Worm (Caenorhabditis elegans) whole organism, late embryonic: ENCODE data around the gene cdk-1.

Source experiments
- C08G9.2 ChIP-seq: sonication (generic microtip); optimal IDR thresholded peaks from 2 replicates; lab custom pipeline; 2016; ENCODE audit warnings: mild to moderate bottlenecking, missing genetic modification characterization, moderate library complexity, missing compliant biosample characterization
- T23F11.4 ChIP-seq: fragments of 200-800 bp; sonication (Bioruptor generic); optimal IDR thresholded peaks from 2 replicates; lab custom pipeline; 2018; ENCODE audit warnings: mild to moderate bottlenecking, missing genetic modification characterization, missing compliant biosample characterization
- ama-1 ChIP-seq: fragments of 150-350 bp; optimal IDR thresholded peaks from 2 replicates; lab custom pipeline; 2014
- ceh-19 ChIP-seq: fragments of 200-800 bp; sonication (Bioruptor generic); optimal IDR thresholded peaks from 2 replicates; lab custom pipeline; 2018; ENCODE audit warnings: mild to moderate bottlenecking, missing genetic modification characterization, missing compliant biosample characterization
- ceh-22 ChIP-seq: sonication (generic microtip); optimal IDR thresholded peaks from 2 replicates; lab custom pipeline; 2017; ENCODE audit warnings: missing biosample characterization, missing genetic modification characterization
- ceh-24 ChIP-seq: sonication (generic microtip); optimal IDR thresholded peaks from 2 replicates; lab custom pipeline; 2016; ENCODE audit warnings: mild to moderate bottlenecking, missing genetic modification characterization, missing compliant biosample characterization
- ceh-34 ChIP-seq: sonication (generic microtip); optimal IDR thresholded peaks from 2 replicates; lab custom pipeline; 2016; ENCODE audit warnings: mild to moderate bottlenecking, missing genetic modification characterization, missing compliant biosample characterization
- ceh-48 ChIP-seq: sonication (generic microtip); optimal IDR thresholded peaks from 2 replicates; lab custom pipeline; 2016; ENCODE audit warnings: missing genetic modification characterization, inconsistent platforms, missing compliant biosample characterization
- ceh-6 ChIP-seq: fragments of 200-800 bp; sonication (Bioruptor generic); optimal IDR thresholded peaks from 2 replicates; lab custom pipeline; 2018; ENCODE audit warnings: mild to moderate bottlenecking, missing genetic modification characterization, missing compliant biosample characterization
- che-1 ChIP-seq: sonication (generic microtip); optimal IDR thresholded peaks from 2 replicates; lab custom pipeline; 2016; ENCODE audit warnings: mild to moderate bottlenecking, missing genetic modification characterization, missing compliant biosample characterization
- dmd-4 ChIP-seq: sonication (generic microtip); optimal IDR thresholded peaks from 2 replicates; lab custom pipeline; 2016; ENCODE audit warnings: borderline replicate concordance, missing genetic modification characterization, missing compliant biosample characterization
- elt-2 ChIP-seq: sonication (generic microtip); optimal IDR thresholded peaks from 2 replicates; lab custom pipeline; 2016; ENCODE audit warnings: missing genetic modification reagents, missing genetic modification characterization, missing compliant biosample characterization
- elt-4 ChIP-seq: sonication (generic microtip); optimal IDR thresholded peaks from 2 replicates; lab custom pipeline; 2016; ENCODE audit warnings: missing genetic modification characterization, missing compliant biosample characterization
- eyg-1 ChIP-seq: sonication (generic microtip); optimal IDR thresholded peaks from 2 replicates; lab custom pipeline; 2016; ENCODE audit warnings: missing genotype, missing genetic modification characterization, missing compliant biosample characterization
- fax-1 ChIP-seq: sonication (generic microtip); optimal IDR thresholded peaks from 2 replicates; lab custom pipeline; 2016; ENCODE audit warnings: missing genotype, missing genetic modification characterization, missing compliant biosample characterization
- fkh-10 ChIP-seq: fragments of 150-350 bp; optimal IDR thresholded peaks from 2 replicates; lab custom pipeline; 2014; ENCODE audit warnings: missing biosample characterization, missing genetic modification reagents, missing genetic modification characterization
- fkh-6 ChIP-seq: sonication (generic microtip); optimal IDR thresholded peaks from 2 replicates; lab custom pipeline; 2016; ENCODE audit warnings: missing genetic modification characterization, missing compliant biosample characterization
- gmeb-2 ChIP-seq: sonication (generic microtip); optimal IDR thresholded peaks from 2 replicates; lab custom pipeline; 2016; ENCODE audit warnings: missing genetic modification characterization, inconsistent platforms, missing compliant biosample characterization
- hlh-13 ChIP-seq: fragments of 200-800 bp; sonication (Bioruptor generic); optimal IDR thresholded peaks from 2 replicates; lab custom pipeline; 2018; ENCODE audit warnings: mild to moderate bottlenecking, missing genetic modification characterization, missing compliant biosample characterization
- hlh-15 ChIP-seq: sonication (generic microtip); optimal IDR thresholded peaks from 2 replicates; lab custom pipeline; 2016; ENCODE audit warnings: missing genetic modification characterization, missing compliant biosample characterization
- hlh-30 ChIP-seq: sonication (generic microtip); optimal IDR thresholded peaks from 2 replicates; lab custom pipeline; 2017; ENCODE audit warnings: antibody characterized with exemption, missing genetic modification characterization, missing compliant biosample characterization; ENCODE audit not compliant: insufficient read depth
- hlh-8 ChIP-seq: sonication (generic microtip); optimal IDR thresholded peaks from 2 replicates; lab custom pipeline; 2016; ENCODE audit warnings: missing genotype, missing genetic modification characterization, missing compliant biosample characterization
- madf-2 ChIP-seq: sonication (generic microtip); optimal IDR thresholded peaks from 2 replicates; lab custom pipeline; 2017; ENCODE audit warnings: missing genetic modification characterization, missing compliant biosample characterization
- mec-3 ChIP-seq: sonication (generic microtip); optimal IDR thresholded peaks from 2 replicates; lab custom pipeline; 2016; ENCODE audit warnings: borderline replicate concordance, missing genetic modification characterization, missing compliant biosample characterization
- nfya-1 ChIP-seq: sonication (generic microtip); optimal IDR thresholded peaks from 2 replicates; lab custom pipeline; 2017; ENCODE audit warnings: missing genetic modification characterization, mild to moderate bottlenecking, missing compliant biosample characterization, antibody characterized with exemption, moderate library complexity
- nhr-11 ChIP-seq: fragments of 150-350 bp; optimal IDR thresholded peaks from 2 replicates; lab custom pipeline; 2014; ENCODE audit warnings: missing biosample characterization, missing genetic modification characterization
- nhr-232 ChIP-seq: sonication (generic microtip); optimal IDR thresholded peaks from 2 replicates; lab custom pipeline; 2016; ENCODE audit warnings: missing genetic modification characterization, missing compliant biosample characterization
- npax-4 ChIP-seq: sonication (generic microtip); optimal IDR thresholded peaks from 2 replicates; lab custom pipeline; 2016; ENCODE audit warnings: missing genetic modification characterization, missing compliant biosample characterization
- pag-3 ChIP-seq: sonication (generic microtip); optimal IDR thresholded peaks from 2 replicates; lab custom pipeline; 2016; ENCODE audit warnings: missing compliant biosample characterization, missing genetic modification characterization, borderline replicate concordance
- pat-9 ChIP-seq: fragments of 200-800 bp; sonication (Bioruptor generic); optimal IDR thresholded peaks from 2 replicates; lab custom pipeline; 2018; ENCODE audit warnings: mild to moderate bottlenecking, missing genetic modification characterization, moderate library complexity, missing compliant biosample characterization
- pha-2 ChIP-seq: sonication (generic microtip); optimal IDR thresholded peaks from 2 replicates; lab custom pipeline; 2017; ENCODE audit warnings: mild to moderate bottlenecking, missing genetic modification characterization, missing compliant biosample characterization
- pha-4 ChIP-seq: fragments of 150-350 bp; optimal IDR thresholded peaks from 2 replicates; lab custom pipeline; 2018; ENCODE audit warnings: missing biosample characterization, missing genetic modification reagents, missing genetic modification characterization
- pros-1 ChIP-seq: fragments of 150-350 bp; optimal IDR thresholded peaks from 2 replicates; lab custom pipeline; 2014; ENCODE audit warnings: missing biosample characterization, missing genetic modification reagents, missing genetic modification characterization
- ref-2 ChIP-seq: sonication (generic microtip); optimal IDR thresholded peaks from 2 replicates; lab custom pipeline; 2016; ENCODE audit warnings: missing genetic modification characterization, missing compliant biosample characterization
- sdc-2 ChIP-seq: sonication (generic microtip); optimal IDR thresholded peaks from 2 replicates; lab custom pipeline; 2016; ENCODE audit warnings: missing genotype, missing genetic modification characterization, missing compliant biosample characterization
- syd-9 ChIP-seq: sonication (generic microtip); optimal IDR thresholded peaks from 2 replicates; lab custom pipeline; 2016; ENCODE audit warnings: mild to moderate bottlenecking, missing genetic modification characterization, moderate library complexity, missing compliant biosample characterization
- unc-55 ChIP-seq: sonication (generic microtip); optimal IDR thresholded peaks from 2 replicates; lab custom pipeline; 2017; ENCODE audit warnings: missing biosample characterization, missing genetic modification reagents, missing genetic modification characterization
- zip-5 ChIP-seq: sonication (generic microtip); optimal IDR thresholded peaks from 2 replicates; lab custom pipeline; 2016; ENCODE audit warnings: missing genetic modification characterization, missing compliant biosample characterization
- ztf-16 ChIP-seq: sonication (generic microtip); optimal IDR thresholded peaks from 2 replicates; lab custom pipeline; 2017; ENCODE audit warnings: missing genetic modification characterization, missing compliant biosample characterization

Gene cdk-1

DNA sequence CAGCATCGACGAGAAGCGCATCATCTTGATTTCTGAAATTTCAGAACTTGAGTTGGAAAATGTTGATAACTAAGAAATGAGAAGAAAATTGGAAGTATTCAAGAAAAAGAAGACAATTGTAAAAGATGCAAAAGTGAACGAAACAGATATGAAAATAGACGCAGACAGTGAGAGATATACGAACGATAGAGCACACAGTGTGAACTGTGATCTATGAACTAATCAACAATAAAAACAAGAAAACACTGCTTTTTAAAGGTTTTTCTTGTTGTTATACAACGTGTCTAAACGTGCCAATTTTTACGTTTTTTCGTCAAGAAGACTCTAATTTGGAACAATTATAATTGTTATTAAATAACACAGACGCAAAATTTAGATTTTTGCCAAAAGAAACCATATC, 5.6 kb downstream of the cdk-1 start, which contains the start of gene ech-6:
TSS of gene ech-6 (minus strand) at position 32 of the 400 bp plus-strand sequence.
- TF ChIP-seq madf-2 (tag; lab: Kevin White, UChicago) (no peak), elt-4 (tag; lab: Kevin White, UChicago) (no peak), ceh-6 (GFP tag; lab: Kevin White, UChicago) (no peak), syd-9 (tag; lab: Kevin White, UChicago) (no peak), pros-1 (tag; lab: Kevin White, UChicago) (no peak), ceh-19 (no peak), ceh-24 (tag; lab: Kevin White, UChicago) (no peak), unc-55 (GFP tag; lab: Kevin White, UChicago) (no peak), ceh-22 (tag; lab: Kevin White, UChicago) (no peak), hlh-8 (no peak), elt-2 (tag; lab: Kevin White, UChicago) (no peak), mec-3 (tag; lab: Kevin White, UChicago) (no peak), ztf-16 (tag; lab: Kevin White, UChicago) (no peak), ceh-48 (tag; lab: Kevin White, UChicago) (no peak), sdc-2 (tag; lab: Kevin White, UChicago) (no peak), pat-9 (tag; lab: Kevin White, UChicago) (no peak), hlh-13 (no peak), hlh-15 (tag; lab: Kevin White, UChicago) (no peak), eyg-1 (no peak)

DNA sequence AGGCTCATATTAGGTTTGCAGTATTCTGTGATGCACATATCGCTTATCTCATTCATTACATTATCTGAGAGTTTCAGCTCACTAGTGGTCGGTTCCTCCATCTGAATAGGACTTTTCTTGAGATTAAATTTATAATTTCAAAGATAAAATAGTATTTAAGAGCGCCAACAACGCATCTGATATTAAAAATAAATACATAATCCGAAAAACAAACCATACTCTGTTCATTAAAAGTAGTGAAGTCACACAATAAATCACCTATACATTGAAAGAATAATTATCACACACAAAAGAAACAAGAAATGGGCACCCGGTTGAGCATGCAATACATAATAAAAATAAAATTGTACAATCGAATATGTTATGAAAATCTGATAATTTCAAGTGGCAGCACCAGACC, 10.1 kb downstream of the cdk-1 start, which contains the start of gene vps-53:
TSS of gene vps-53 (minus strand) at position 101 of the 400 bp plus-strand sequence.
- no peak for TF ChIP-seq ref-2 (tag; lab: Kevin White, UChicago)
- TF ChIP-seq madf-2 (tag; lab: Kevin White, UChicago): no peak
- TF ChIP-seq che-1 (tag; lab: Kevin White, UChicago): no peak
- no peak for TF ChIP-seq nhr-11
- no peak for TF ChIP-seq pros-1 (tag; lab: Kevin White, UChicago)
- TF ChIP-seq ceh-19: no peak
- no peak for TF ChIP-seq ceh-6 (GFP tag; lab: Kevin White, UChicago)
- TF ChIP-seq eyg-1: no peak
- TF ChIP-seq C08G9.2 (tag; lab: Kevin White, UChicago): no peak
- TF ChIP-seq hlh-30 (tag; lab: Kevin White, UChicago): no peak
- no peak for TF ChIP-seq hlh-8
- TF ChIP-seq ceh-48 (tag; lab: Kevin White, UChicago): no peak
- TF ChIP-seq fkh-10: no peak
- TF ChIP-seq pag-3 (tag; lab: Kevin White, UChicago): no peak
- TF ChIP-seq nfya-1 (tag; lab: Kevin White, UChicago): no peak
- TF ChIP-seq gmeb-2 (tag; lab: Kevin White, UChicago): no peak
- no peak for TF ChIP-seq unc-55 (GFP tag; lab: Kevin White, UChicago)
- TF ChIP-seq ceh-34: no peak
- TF ChIP-seq hlh-15 (tag; lab: Kevin White, UChicago): no peak
- no peak for TF ChIP-seq fkh-6 (tag; lab: Kevin White, UChicago)

DNA sequence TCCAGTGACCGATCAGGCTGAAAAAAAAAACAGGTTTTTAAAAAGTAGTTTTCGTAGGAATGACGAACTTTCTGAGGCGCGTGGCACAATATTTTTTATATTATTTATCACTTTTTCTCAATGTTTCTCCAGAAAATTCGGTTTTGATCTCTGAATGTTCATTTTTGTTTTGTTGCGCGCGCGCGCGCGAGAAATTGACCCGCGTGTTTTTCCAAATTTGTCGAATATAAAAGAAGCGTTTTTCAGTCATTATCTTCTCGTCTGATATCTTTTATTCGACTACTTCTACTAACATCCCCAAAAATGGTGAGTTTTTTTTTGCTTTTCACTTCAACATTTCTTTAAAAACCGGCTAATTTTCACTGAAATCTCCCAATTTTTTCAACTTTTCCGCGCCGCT, 11.6 kb downstream of the cdk-1 start, which contains the start of gene rmd-1:
TSS of gene rmd-1 (plus strand) at position 247 of the 400 bp plus-strand sequence.
- no peak for TF ChIP-seq npax-4 (tag; lab: Kevin White, UChicago)
- no peak for TF ChIP-seq fkh-6 (tag; lab: Kevin White, UChicago)
- TF ChIP-seq pag-3 (tag; lab: Kevin White, UChicago): no peak
- TF ChIP-seq elt-2 (tag; lab: Kevin White, UChicago): no peak
- TF ChIP-seq fax-1 (tag; lab: Kevin White, UChicago): no peak
- TF ChIP-seq T23F11.4: no peak
- no peak for TF ChIP-seq pha-2 (tag; lab: Kevin White, UChicago)
- no peak for TF ChIP-seq nfya-1 (tag; lab: Kevin White, UChicago)
- no peak for TF ChIP-seq ama-1 (lab: Kevin White, UChicago)
- no peak for TF ChIP-seq zip-5 (tag; lab: Kevin White, UChicago)
- TF ChIP-seq ceh-6 (GFP tag; lab: Kevin White, UChicago): no peak
- no peak for TF ChIP-seq unc-55 (GFP tag; lab: Kevin White, UChicago)
- TF ChIP-seq elt-4 (tag; lab: Kevin White, UChicago): no peak
- TF ChIP-seq dmd-4 (tag; lab: Kevin White, UChicago): no peak
- TF ChIP-seq nhr-232: no peak
- no peak for TF ChIP-seq ceh-19
- TF ChIP-seq eyg-1: no peak
- no peak for TF ChIP-seq hlh-13
- TF ChIP-seq pha-4 (tag; lab: Kevin White, UChicago): no peak
